Worm (Caenorhabditis elegans): ENCODE measurements around the gene math-7.
A peak's percentile ranks its signal among the peaks of the same experiment; 100 is the strongest.
"Not testable (repeated sequence)": the region's sequence is repeated elsewhere in the genome, so short reads cannot be mapped to it uniquely, and the experiment has no call there.

Gene math-7

ce11 chrII:1865683-1866431, 20.4 kb downstream of the math-7 start, which contains the start of gene math-15:
TSS of gene math-15 (plus strand) at chrII:1866381.
- no peak for TF ChIP-seq efl-1 (optimal IDR thresholded peaks at IDR 0.05)
- peak in 1 of 2 experiments; percentile 79 for TF ChIP-seq efl-1 (GFP tag; optimal IDR thresholded peaks at IDR 0.05 in 1 of 2)
- no peak for TF ChIP-seq nhr-90 (tag; optimal IDR thresholded peaks at IDR 0.05; ENCODE audit: poor library complexity)
- peak; percentile 59 for TF ChIP-seq elt-2 (tag; optimal IDR thresholded peaks at IDR 0.05)

DNA sequence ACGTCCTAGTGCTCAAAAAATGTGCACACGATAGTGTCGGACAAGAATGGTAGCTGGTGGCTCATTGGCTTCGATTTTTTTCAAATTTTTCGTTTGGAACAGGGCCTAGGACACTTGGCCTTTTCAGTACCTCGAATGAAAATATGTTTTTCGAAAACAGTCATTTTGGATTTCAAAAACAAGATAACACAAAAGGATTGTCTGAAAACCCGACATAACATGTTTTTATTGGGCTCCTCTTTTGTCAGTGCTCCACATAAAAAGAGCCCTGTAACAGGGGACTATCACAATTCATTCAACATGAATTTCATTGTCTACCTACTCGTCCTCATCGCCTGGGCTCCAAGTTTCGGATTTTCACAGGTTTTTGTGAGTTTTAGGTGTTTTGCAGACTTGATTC, 22.0 kb downstream of the math-7 start, which contains the start of gene C16C4.17:
TSS of gene C16C4.17 (plus strand) at position 301 of the 400 bp plus-strand sequence.
- TF ChIP-seq efl-1 (optimal IDR thresholded peaks at IDR 0.05) (no peak), efl-1 (GFP tag; optimal IDR thresholded peaks at IDR 0.05 in 1 of 2) (peak in 1 of 2 experiments; percentile 32), isw-1 (GFP tag; IDR thresholded peaks at IDR 0.05) (no peak)

ce11 chrII:1862334-1862733, 23.9 kb downstream of the math-7 start, which contains the start of gene fbxb-98:
TSS of gene fbxb-98 (plus strand) at chrII:1862634.
- TF ChIP-seq snu-23 (GFP tag; optimal IDR thresholded peaks at IDR 0.05); nhr-20 (tag; optimal IDR thresholded peaks at IDR 0.05); ama-1 (optimal IDR thresholded peaks at IDR 0.05): not testable (repeated sequence)

DNA sequence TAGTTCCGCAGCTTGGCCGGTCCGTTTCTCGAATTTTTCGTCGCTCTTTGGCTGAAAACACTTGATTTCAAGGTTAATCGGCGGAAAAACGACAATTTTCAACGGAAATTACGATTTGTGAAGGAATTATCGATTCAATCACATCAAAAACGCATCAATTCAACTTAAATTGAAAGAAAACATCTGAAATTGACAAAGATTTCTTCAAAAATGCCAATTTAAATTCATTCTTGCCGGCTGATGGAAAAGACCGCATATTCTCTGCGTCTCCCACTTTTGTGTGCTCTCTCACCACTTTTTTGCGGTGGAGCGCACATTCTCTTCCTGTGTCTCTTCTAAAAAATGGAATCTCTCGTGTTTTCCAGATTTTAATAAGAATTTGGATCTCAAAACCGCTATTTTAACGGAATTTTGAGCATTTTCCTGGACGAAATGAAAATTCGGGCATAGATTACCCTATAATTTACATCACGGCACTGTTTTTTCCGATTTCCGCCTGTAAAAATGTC, 24.9 kb downstream of the math-7 start, which contains the start of gene C16C4.18:
TSS of gene C16C4.18 (minus strand) at position 51 of the 509 bp plus-strand sequence.
- TF ChIP-seq dpl-1 (GFP tag; optimal IDR thresholded peaks at IDR 0.05), result peak in 1 of 3 experiments; percentile 20
- TF ChIP-seq efl-1 (optimal IDR thresholded peaks at IDR 0.05), result peak; percentile 34 to 64
- peak; percentile 38 to 91 for TF ChIP-seq efl-1 (GFP tag; optimal IDR thresholded peaks at IDR 0.05 in 1 of 2)

ce11 chrII:1854094-1854493, 32.2 kb downstream of the math-7 start, which contains the start of gene fbxb-95:
TSS of gene fbxb-95 (plus strand) at chrII:1854394.
- TF ChIP-seq vab-15 (tag; optimal IDR thresholded peaks at IDR 0.05); hlh-4 (tag; optimal IDR thresholded peaks at IDR 0.05); ceh-63 (GFP tag; optimal IDR thresholded peaks at IDR 0.05): not testable (repeated sequence)

DNA sequence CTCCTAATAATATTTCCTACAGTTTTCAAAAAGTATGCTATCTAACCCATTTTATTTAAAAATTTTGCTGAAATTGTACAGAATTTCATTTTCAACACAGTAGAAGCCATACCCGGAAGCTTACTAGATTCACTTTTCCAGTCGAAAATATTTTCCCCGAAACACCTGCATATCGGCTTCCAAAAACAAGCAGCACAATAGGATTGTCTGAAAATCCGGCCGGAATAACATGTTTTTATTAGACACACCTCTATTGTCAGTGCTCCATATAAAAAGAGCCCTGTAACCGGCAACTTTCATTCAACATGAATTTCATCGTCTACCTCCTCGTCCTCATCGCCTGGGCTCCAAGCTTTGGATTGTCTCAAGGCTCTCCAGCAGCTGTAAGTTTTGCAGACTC, 33.8 kb downstream of the math-7 start, which contains the start of gene C52E2.2:
TSS of gene C52E2.2 (plus strand) at position 301 of the 400 bp plus-strand sequence.
- TF ChIP-seq nhr-19 (GFP tag; conservative IDR thresholded peaks at IDR 0.05), result no peak
- TF ChIP-seq fkh-8 (tag; optimal IDR thresholded peaks at IDR 0.05), result no peak
- TF ChIP-seq lin-13 (GFP tag; optimal IDR thresholded peaks at IDR 0.05), result no peak
- no peak for TF ChIP-seq jun-1 (tag; optimal IDR thresholded peaks at IDR 0.05)
- no peak for TF ChIP-seq ets-5 (GFP tag; IDR thresholded peaks at IDR 0.05)
- TF ChIP-seq sptf-1 (tag; optimal IDR thresholded peaks at IDR 0.05), result no peak
- no peak for TF ChIP-seq nhr-11 (tag; optimal IDR thresholded peaks at IDR 0.05)
- TF ChIP-seq nhr-76 (tag; optimal IDR thresholded peaks at IDR 0.05), result no peak
- no peak for TF ChIP-seq mep-1 (tag; optimal IDR thresholded peaks at IDR 0.05)

ce11 chrII:1851716-1852115, 34.6 kb downstream of the math-7 start:
- TF ChIP-seq tlp-1 (tag; optimal IDR thresholded peaks at IDR 0.05) (peak; percentile 84), nhr-20 (tag; optimal IDR thresholded peaks at IDR 0.05) (peak; percentile 58), ztf-11 (tag; optimal IDR thresholded peaks at IDR 0.05) (no peak), elt-3 (tag; optimal IDR thresholded peaks at IDR 0.05) (peak in 2 of 6 experiments; percentile 68 to 69), blmp-1 (tag; optimal IDR thresholded peaks at IDR 0.05) (peak; percentile 40), C34B4.2 (tag; optimal IDR thresholded peaks at IDR 0.05) (no peak), lsy-2 (tag; optimal IDR thresholded peaks at IDR 0.05) (peak in 1 of 2 experiments; percentile 34), elt-2 (tag; optimal IDR thresholded peaks at IDR 0.05) (peak; percentile 100), nhr-90 (tag; optimal IDR thresholded peaks at IDR 0.05; ENCODE audit: poor library complexity) (peak; percentile 48), efl-1 (optimal IDR thresholded peaks at IDR 0.05) (no peak), efl-1 (GFP tag; optimal IDR thresholded peaks at IDR 0.05 in 1 of 2) (peak in 1 of 2 experiments; percentile 35), mab-9 (GFP tag; IDR thresholded peaks at IDR 0.05) (no peak), mdl-1 (tag; optimal IDR thresholded peaks at IDR 0.05) (peak in 1 of 2 experiments; percentile 7), lin-14 (GFP tag; optimal IDR thresholded peaks at IDR 0.05) (peak; percentile 68), nhr-19 (GFP tag; conservative IDR thresholded peaks at IDR 0.05) (peak; percentile 43; the same call in 1 of the 2 replicates), lin-35 (GFP tag; optimal IDR thresholded peaks at IDR 0.05) (peak in 1 of 2 experiments; percentile 40), pqm-1 (tag; optimal IDR thresholded peaks at IDR 0.05) (peak; percentile 92), ceh-8 (GFP tag; optimal IDR thresholded peaks at IDR 0.05) (no peak), C04F5.9 (tag; optimal IDR thresholded peaks at IDR 0.05) (no peak), mep-1 (tag; optimal IDR thresholded peaks at IDR 0.05) (no peak), pax-3 (tag; optimal IDR thresholded peaks at IDR 0.05) (peak; percentile 30), jun-1 (tag; optimal IDR thresholded peaks at IDR 0.05) (peak; percentile 92)
